Fruit fly (Drosophila melanogaster): ENCODE data around the gene Nep4.

The Nep4 gene

DNA sequence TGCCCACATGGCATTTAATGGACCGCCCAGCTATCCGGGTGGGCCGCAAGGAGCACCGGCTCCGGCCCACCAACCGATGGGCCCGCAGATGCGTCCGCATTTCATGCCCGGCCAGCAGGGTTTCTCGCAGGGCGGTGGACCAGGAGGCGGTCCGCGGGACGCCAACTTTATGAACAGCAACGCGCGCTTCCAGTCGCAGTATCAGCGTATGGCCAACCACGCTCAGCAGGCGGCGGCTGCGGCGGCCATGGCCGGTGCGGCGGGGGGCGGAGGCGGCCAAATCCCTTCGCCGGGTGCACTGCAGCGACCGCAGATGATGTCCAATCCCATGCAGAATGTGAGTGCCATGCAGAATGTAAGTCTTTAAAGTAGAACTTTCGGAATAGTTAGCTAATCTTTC lies 51.5 kb downstream of the Nep4 start:
- TF ChIP-seq Hr78 (GFP tag; optimal IDR thresholded peaks at IDR 0.05): no peak
- peak; percentile 96 for TF ChIP-seq Dfd (GFP tag; optimal IDR thresholded peaks at IDR 0.05)
- no peak for TF ChIP-seq Myc (optimal IDR thresholded peaks at IDR 0.05)
- no peak for TF ChIP-seq Hnf4 (GFP tag; optimal IDR thresholded peaks at IDR 0.05)

DNA sequence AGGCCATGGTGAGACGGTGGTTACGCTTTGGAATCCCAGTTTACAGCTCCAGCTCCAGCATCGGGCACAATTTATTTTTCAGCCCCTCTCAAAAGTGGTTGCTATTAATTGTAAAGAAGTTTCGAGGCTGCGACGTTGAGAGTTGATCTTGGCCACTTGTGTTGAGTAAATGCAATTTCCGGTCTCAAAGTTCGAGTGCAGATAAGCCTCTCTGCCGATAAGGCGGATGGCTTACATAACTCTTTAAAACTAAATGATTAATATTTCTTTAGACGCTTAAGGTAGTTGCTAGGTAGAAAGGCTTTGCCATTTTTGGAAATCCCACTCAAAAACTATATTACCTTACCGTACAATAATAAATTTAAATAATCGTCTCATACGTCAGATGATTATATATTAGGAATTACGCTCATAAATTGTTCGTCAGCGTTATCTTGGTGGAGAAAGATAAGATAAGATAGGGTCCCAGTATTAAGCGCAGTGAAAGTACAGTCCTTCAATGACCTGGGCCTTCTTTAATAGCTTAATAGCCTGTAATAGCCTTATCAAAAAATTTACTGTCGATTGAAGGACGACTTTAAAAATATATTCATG lies 54.0 kb downstream of the Nep4 start:
- no peak for TF ChIP-seq brk (GFP tag; optimal IDR thresholded peaks at IDR 0.05)
- no peak for TF ChIP-seq Mio (GFP tag; optimal IDR thresholded peaks at IDR 0.05)

DNA sequence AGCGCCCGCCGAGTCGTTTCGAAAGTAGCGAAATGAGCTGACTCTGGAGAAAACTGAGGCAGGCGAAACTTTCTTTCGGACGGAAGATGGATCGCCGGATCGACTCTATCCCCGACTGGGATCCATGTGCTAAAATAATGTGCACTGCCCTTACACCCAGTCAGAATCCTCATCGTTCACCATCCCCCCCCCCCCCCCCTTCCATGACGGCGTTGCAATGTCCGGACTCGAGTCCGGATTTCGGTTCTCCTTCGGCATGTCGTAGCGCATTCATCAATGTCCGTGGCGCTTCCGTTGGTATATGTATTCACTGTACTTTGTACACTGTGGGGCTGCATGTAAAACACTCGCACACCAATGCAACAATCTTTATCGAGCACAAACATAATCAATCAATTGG lies 54.6 kb downstream of the Nep4 start:
- TF ChIP-seq Sp1 (GFP tag; optimal IDR thresholded peaks at IDR 0.05): no peak
- peak; percentile 92 for TF ChIP-seq Dfd (GFP tag; optimal IDR thresholded peaks at IDR 0.05)

DNA sequence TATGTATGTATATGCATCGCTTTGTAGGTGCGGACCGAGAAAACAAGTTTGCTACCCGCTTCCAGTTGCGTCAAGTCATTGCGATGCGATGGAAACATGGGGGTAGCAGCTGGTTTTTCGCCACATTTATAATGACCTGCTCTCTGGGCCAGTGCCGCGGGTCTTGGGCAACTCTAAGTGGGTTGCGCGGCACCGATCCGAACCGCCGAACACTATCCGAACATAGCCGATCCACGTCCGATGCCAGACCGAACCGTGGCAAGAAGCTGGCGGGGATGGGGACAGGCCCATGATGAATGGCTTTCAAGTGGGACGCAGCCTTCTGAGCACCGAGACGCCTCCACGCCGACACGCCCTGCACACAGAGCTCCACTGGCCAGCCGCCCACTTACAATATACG lies 55.6 kb downstream of the Nep4 start:
- TF ChIP-seq Dif (GFP tag; optimal IDR thresholded peaks at IDR 0.05; ENCODE audit: partially characterized antibody) (no peak), foxo (GFP tag; optimal IDR thresholded peaks at IDR 0.05) (no peak), h (GFP tag; optimal IDR thresholded peaks at IDR 0.05) (no peak), GATAd (GFP tag; optimal IDR thresholded peaks at IDR 0.05) (no peak), Hr78 (GFP tag; optimal IDR thresholded peaks at IDR 0.05) (no peak), rgr (GFP tag; optimal IDR thresholded peaks at IDR 0.05) (no peak), usp (GFP tag; optimal IDR thresholded peaks at IDR 0.05) (no peak), Abd-B (GFP tag; optimal IDR thresholded peaks at IDR 0.05) (no peak), Hnf4 (GFP tag; optimal IDR thresholded peaks at IDR 0.05) (no peak), Vsx2 (GFP tag; optimal IDR thresholded peaks at IDR 0.05; ENCODE audit: partially characterized antibody) (no peak)

DNA sequence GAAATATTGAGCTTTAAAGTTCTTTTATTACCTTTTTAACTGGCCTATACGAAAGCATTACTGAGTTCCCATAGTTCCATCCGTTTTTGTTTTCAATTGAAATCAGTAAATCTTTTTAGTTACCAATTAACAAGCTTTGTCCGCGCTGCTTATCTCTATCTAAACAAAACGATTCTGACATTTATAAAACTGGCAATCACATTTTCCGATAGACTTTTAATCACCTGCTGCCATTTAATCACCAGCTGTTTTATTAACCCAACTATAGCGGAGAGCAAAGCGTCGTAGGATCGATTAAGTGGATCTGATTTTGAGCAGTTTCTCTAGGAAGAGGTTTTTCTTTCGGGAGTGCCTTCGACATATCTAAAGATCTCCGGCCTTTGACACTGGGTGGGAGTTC lies 57.1 kb downstream of the Nep4 start:
- TF ChIP-seq Rel (GFP tag; optimal IDR thresholded peaks at IDR 0.05) (no peak), Rel (tag; optimal IDR thresholded peaks at IDR 0.05) (no peak), CG32264 (GFP tag; optimal IDR thresholded peaks at IDR 0.05) (no peak), GATAd (GFP tag; optimal IDR thresholded peaks at IDR 0.05) (no peak), Hr78 (GFP tag; optimal IDR thresholded peaks at IDR 0.05) (no peak), tai (GFP tag; optimal IDR thresholded peaks at IDR 0.05) (no peak), sage (GFP tag; optimal IDR thresholded peaks at IDR 0.05) (no peak), fru (GFP tag; optimal IDR thresholded peaks at IDR 0.05) (no peak)

Data from whole organism, wandering third instar larva.